Worm (Caenorhabditis elegans): ENCODE results near the gene C28A5.2.
A peak's percentile ranks its signal among the peaks of the same experiment; 100 is the strongest.

Gene C28A5.2

DNA sequence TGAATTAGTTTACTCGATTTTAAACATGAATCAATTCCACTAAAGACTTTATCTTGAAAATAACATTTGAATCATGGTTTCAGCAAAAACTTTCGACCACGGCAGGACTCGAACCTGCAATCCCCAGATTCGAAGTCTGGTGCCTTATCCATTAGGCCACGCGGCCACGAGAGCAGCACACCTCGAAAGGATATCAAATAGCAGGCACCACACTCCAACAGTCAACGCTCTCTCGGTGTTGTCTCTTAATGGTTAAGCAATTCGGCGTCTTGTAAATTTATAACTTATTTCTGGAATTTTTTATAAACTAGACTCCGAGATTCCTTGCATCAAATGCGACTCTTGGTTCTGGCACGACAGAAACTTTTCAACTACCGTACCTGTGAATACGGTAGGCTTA, 31.4 kb upstream of the C28A5.2 start (continued):
- no peak for TF ChIP-seq pqm-1 (tag; optimal IDR thresholded peaks at IDR 0.05)
- TF ChIP-seq dmd-6 (GFP tag; IDR thresholded peaks at IDR 0.05), result peak; percentile 54
- TF ChIP-seq ztf-11 (tag; optimal IDR thresholded peaks at IDR 0.05), result no peak
- peak; percentile 50 for TF ChIP-seq zfp-2 (tag; optimal IDR thresholded peaks at IDR 0.05)
- peak; percentile 69 for TF ChIP-seq hlh-30 (tag; optimal IDR thresholded peaks at IDR 0.05; ENCODE audit: insufficient read depth)
- TF ChIP-seq arid-1 (GFP tag; conservative IDR thresholded peaks at IDR 0.05), result peak; percentile 88
- TF ChIP-seq Y5F2A.4 (GFP tag; optimal IDR thresholded peaks at IDR 0.05), result peak; percentile 77
- TF ChIP-seq lin-15B (tag; optimal IDR thresholded peaks at IDR 0.05), result no peak
- TF ChIP-seq mes-2 (tag; optimal IDR thresholded peaks at IDR 0.05; ENCODE audit: poor library complexity, severe bottlenecking), result peak; percentile 84
- TF ChIP-seq jun-1 (tag; optimal IDR thresholded peaks at IDR 0.05), result no peak
- no peak for TF ChIP-seq ces-1 (GFP tag; optimal IDR thresholded peaks at IDR 0.05)
- TF ChIP-seq nhr-76 (tag; optimal IDR thresholded peaks at IDR 0.05), result no peak
- TF ChIP-seq lin-1 (GFP tag; IDR thresholded peaks at IDR 0.05), result peak; percentile 34; the same call in 1 of the 2 replicates
- TF ChIP-seq egl-27 (tag; optimal IDR thresholded peaks at IDR 0.05), result no peak
- no peak for TF ChIP-seq ZK546.5 (tag; optimal IDR thresholded peaks at IDR 0.05)
- TF ChIP-seq lin-39 (tag; optimal IDR thresholded peaks at IDR 0.05), result no peak
- peak; percentile 13 to 88 for TF ChIP-seq lsy-2 (tag; optimal IDR thresholded peaks at IDR 0.05)
- TF ChIP-seq egl-43 (GFP tag; IDR thresholded peaks at IDR 0.05), result peak; percentile 91
- TF ChIP-seq nhr-11 (tag; optimal IDR thresholded peaks at IDR 0.05), result no peak
- peak; percentile 80 for TF ChIP-seq gei-8 (GFP tag; optimal IDR thresholded peaks at IDR 0.05)

ce11 chrIII:4468812-4469211, 29.5 kb upstream of the C28A5.2 start, which contains the start of gene mstr-2:
TSS of gene mstr-2 (plus strand) at chrIII:4469112.
- TF ChIP-seq snpc-1.2 (GFP tag; IDR thresholded peaks at IDR 0.05), result no peak
- no peak for TF ChIP-seq tra-1 (GFP tag; IDR thresholded peaks at IDR 0.05)
- TF ChIP-seq dve-1 (tag; optimal IDR thresholded peaks at IDR 0.05; ENCODE audit: insufficient read depth), result no peak
- TF ChIP-seq hmg-1.1 (GFP tag; IDR thresholded peaks at IDR 0.05), result no peak
- peak in 1 of 2 experiments; percentile 48 for TF ChIP-seq unc-62 (GFP tag; optimal IDR thresholded peaks at IDR 0.05 in 1 of 2)
- no peak for TF ChIP-seq unc-62 (tag; optimal IDR thresholded peaks at IDR 0.05)

DNA sequence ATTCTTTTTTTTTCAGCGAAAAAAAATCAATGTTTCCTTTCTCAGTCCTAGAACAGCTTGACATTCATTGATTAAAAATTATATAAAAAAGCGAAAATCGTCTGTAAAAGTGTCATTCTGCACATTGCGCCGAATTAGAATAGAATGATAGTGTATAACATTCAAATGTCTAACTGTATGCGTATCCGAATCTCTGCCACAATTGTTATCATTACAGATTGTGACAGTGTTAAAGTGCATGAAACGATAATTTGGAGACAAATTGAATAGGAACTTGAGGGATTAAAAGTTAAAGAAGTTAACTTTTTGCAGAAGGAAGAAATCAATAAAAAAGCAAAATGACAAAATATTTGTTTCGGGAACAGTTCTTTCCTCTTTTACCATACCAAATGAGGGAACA, 29.0 kb upstream of the C28A5.2 start:
- no peak for TF ChIP-seq ZK337.2 (GFP tag; IDR thresholded peaks at IDR 0.05)
- no peak for TF ChIP-seq rbr-2 (tag; optimal IDR thresholded peaks at IDR 0.05)
- TF ChIP-seq daf-8 (GFP tag; IDR thresholded peaks at IDR 0.05), result no peak
- no peak for TF ChIP-seq ama-1 (optimal IDR thresholded peaks at IDR 0.05)
- peak; percentile 85 for TF ChIP-seq pqm-1 (tag; optimal IDR thresholded peaks at IDR 0.05)
- no peak for TF ChIP-seq set-16 (GFP tag; IDR thresholded peaks at IDR 0.05)
- TF ChIP-seq ceh-20 (GFP tag; IDR thresholded peaks at IDR 0.05), result no peak
- TF ChIP-seq hlh-30 (tag; optimal IDR thresholded peaks at IDR 0.05; ENCODE audit: insufficient read depth), result no peak
- no peak for TF ChIP-seq Y5F2A.4 (GFP tag; optimal IDR thresholded peaks at IDR 0.05)
- TF ChIP-seq daf-16 (GFP tag; optimal IDR thresholded peaks at IDR 0.05), result no peak
- peak; percentile 2 for TF ChIP-seq daf-16 (tag; optimal IDR thresholded peaks at IDR 0.05)
- no peak for TF ChIP-seq mxl-3 (GFP tag; optimal IDR thresholded peaks at IDR 0.05)
- peak; percentile 24 for TF ChIP-seq hlh-11 (tag; optimal IDR thresholded peaks at IDR 0.05)
- TF ChIP-seq nhr-28 (tag; optimal IDR thresholded peaks at IDR 0.05), result peak; percentile 33
- TF ChIP-seq nhr-48 (tag; optimal IDR thresholded peaks at IDR 0.05), result no peak
- peak; percentile 55; the same call in 1 of the 2 replicates for TF ChIP-seq php-3 (GFP tag; IDR thresholded peaks at IDR 0.05)
- TF ChIP-seq dmd-6 (GFP tag; IDR thresholded peaks at IDR 0.05), result peak; percentile 78
